Fruit fly (Drosophila melanogaster) whole organism, prepupa: ENCODE results near the gene CG18599.
A peak's percentile ranks its signal among the peaks of the same experiment; 100 is the strongest.

ENCODE experiments used
- Blimp-1 ChIP-seq: fragments of 200-800 bp; sonication (Bioruptor generic); optimal IDR thresholded peaks from 3 replicates; lab custom pipeline; 2017; ENCODE audit warnings: missing biosample characterization, missing genetic modification characterization, mild to moderate bottlenecking, moderate library complexity, missing genetic modification reagents
- CG10631 ChIP-seq: fragments of 200-800 bp; sonication (Bioruptor generic); optimal IDR thresholded peaks from 2 replicates; lab custom pipeline; 2016; ENCODE audit warnings: missing biosample characterization, missing genetic modification characterization
- CG10669 ChIP-seq: fragments of 200-800 bp; sonication (Bioruptor generic); optimal IDR thresholded peaks from 3 replicates; lab custom pipeline; 2018; ENCODE audit warnings: missing biosample characterization, mild to moderate bottlenecking, missing genetic modification characterization, moderate library complexity
- CG11762 ChIP-seq: fragments of 200-800 bp; sonication (Bioruptor generic); optimal IDR thresholded peaks from 3 replicates; lab custom pipeline; 2016; ENCODE audit warnings: missing biosample characterization, missing genetic modification characterization; ENCODE audit not compliant: insufficient read depth
- CG11902 ChIP-seq: fragments of 200-800 bp; sonication (Bioruptor generic); optimal IDR thresholded peaks from 3 replicates; lab custom pipeline; 2016; ENCODE audit warnings: missing biosample characterization, missing genetic modification characterization
- CG31627 ChIP-seq: fragments of 200-800 bp; sonication (Bioruptor generic); optimal IDR thresholded peaks from 3 replicates; lab custom pipeline; 2016; ENCODE audit warnings: missing biosample characterization, missing genetic modification characterization
- CG32006 ChIP-seq: fragments of 200-800 bp; sonication (Bioruptor generic); optimal IDR thresholded peaks from 3 replicates; lab custom pipeline; 2017; ENCODE audit warnings: missing biosample characterization, mild to moderate bottlenecking, missing genetic modification characterization
- CG34406 ChIP-seq: fragments of 200-800 bp; sonication (Bioruptor generic); optimal IDR thresholded peaks from 3 replicates; lab custom pipeline; 2016; ENCODE audit warnings: missing biosample characterization, missing genetic modification characterization
- CG3919 ChIP-seq: fragments of 200-800 bp; sonication (Bioruptor generic); optimal IDR thresholded peaks from 3 replicates; lab custom pipeline; 2016; ENCODE audit warnings: missing biosample characterization, missing genetic modification characterization
- CG6163 ChIP-seq: fragments of 200-800 bp; sonication (Bioruptor generic); IDR thresholded peaks from 3 replicates; pipeline ENCODE4 v1.3.6; 2022; ENCODE audit warnings: missing biosample characterization, missing genetic modification characterization
- CG6792 ChIP-seq: fragments of 200-800 bp; sonication (Bioruptor generic); optimal IDR thresholded peaks from 3 replicates; lab custom pipeline; 2016; ENCODE audit warnings: missing biosample characterization, missing genetic modification characterization
- CG6854 ChIP-seq: fragments of 200-800 bp; sonication (Bioruptor generic); optimal IDR thresholded peaks from 2 replicates; lab custom pipeline; 2017; ENCODE audit warnings: missing biosample characterization, mild to moderate bottlenecking, missing genetic modification characterization
- CG8319 ChIP-seq: fragments of 200-800 bp; sonication (Bioruptor generic); optimal IDR thresholded peaks from 3 replicates; lab custom pipeline; 2016; ENCODE audit warnings: missing biosample characterization, missing genetic modification characterization
- Ets21C ChIP-seq: fragments of 200-800 bp; sonication (Bioruptor generic); optimal IDR thresholded peaks from 3 replicates; lab custom pipeline; 2016; ENCODE audit warnings: missing biosample characterization, missing genetic modification characterization
- Gug ChIP-seq: fragments of 200-800 bp; sonication (Bioruptor generic); IDR thresholded peaks from 2 replicates; pipeline ENCODE4 v1.3.6; 2022; ENCODE audit warnings: missing biosample characterization, missing genetic modification characterization
- Hr38 ChIP-seq: sonication (Bioruptor generic); optimal IDR thresholded peaks from 2 replicates; lab custom pipeline; 2016; ENCODE audit warnings: missing biosample characterization, missing genetic modification characterization
- Hr4 ChIP-seq: fragments of 200-800 bp; sonication (Bioruptor generic); optimal IDR thresholded peaks from 3 replicates; lab custom pipeline; 2016; ENCODE audit warnings: missing biosample characterization, missing genetic modification characterization
- Lpt ChIP-seq: fragments of 200-800 bp; sonication (Bioruptor generic); optimal IDR thresholded peaks from 3 replicates; lab custom pipeline; 2016; ENCODE audit warnings: missing biosample characterization, missing genetic modification characterization
- Smox ChIP-seq: fragments of 200-800 bp; sonication (Bioruptor generic); optimal IDR thresholded peaks from 3 replicates; lab custom pipeline; 2016; ENCODE audit warnings: missing biosample characterization, missing genetic modification characterization
- Sox102F ChIP-seq: fragments of 200-800 bp; sonication (Bioruptor generic); optimal IDR thresholded peaks from 2 replicates; lab custom pipeline; 2016; ENCODE audit warnings: missing biosample characterization, mild to moderate bottlenecking, missing genetic modification characterization
- Sox15 ChIP-seq: fragments of 200-800 bp; sonication (Bioruptor generic); optimal IDR thresholded peaks from 3 replicates; lab custom pipeline; 2016; ENCODE audit warnings: missing biosample characterization, missing genetic modification characterization
- cyc ChIP-seq: fragments of 200-800 bp; sonication (Bioruptor generic); optimal IDR thresholded peaks from 3 replicates; lab custom pipeline; 2016; ENCODE audit warnings: missing biosample characterization, missing genetic modification characterization
- dac ChIP-seq: fragments of 200-800 bp; sonication (Bioruptor generic); optimal IDR thresholded peaks from 2 replicates; lab custom pipeline; 2017; ENCODE audit warnings: missing biosample characterization, mild to moderate bottlenecking, missing genetic modification characterization
- eg ChIP-seq: fragments of 200-800 bp; sonication (Bioruptor generic); IDR thresholded peaks from 3 replicates; pipeline ENCODE4 v1.3.6; 2022; ENCODE audit warnings: missing biosample characterization, missing genetic modification characterization
- fd85E ChIP-seq: fragments of 200-800 bp; sonication (Bioruptor generic); optimal IDR thresholded peaks from 3 replicates; lab custom pipeline; 2016; ENCODE audit warnings: missing biosample characterization, missing genetic modification characterization
- fkh ChIP-seq: fragments of 200-800 bp; sonication (Bioruptor generic); optimal IDR thresholded peaks from 3 replicates; lab custom pipeline; 2017; ENCODE audit warnings: missing biosample characterization, mild to moderate bottlenecking, missing genetic modification characterization, moderate library complexity
- lz ChIP-seq: fragments of 200-800 bp; sonication (Bioruptor generic); optimal IDR thresholded peaks from 3 replicates; lab custom pipeline; 2016; ENCODE audit warnings: missing biosample characterization, missing genetic modification characterization
- net ChIP-seq: fragments of 200-800 bp; sonication (Bioruptor generic); optimal IDR thresholded peaks from 3 replicates; lab custom pipeline; 2016; ENCODE audit warnings: missing biosample characterization, missing genetic modification characterization
- spab ChIP-seq: fragments of 200-800 bp; sonication (Bioruptor generic); optimal IDR thresholded peaks from 2 replicates; lab custom pipeline; 2017; ENCODE audit warnings: missing biosample characterization, mild to moderate bottlenecking, missing genetic modification characterization, missing genetic modification reagents
- ss ChIP-seq, 2 experiments: fragments of 200-800 bp; sonication (Bioruptor generic); optimal IDR thresholded peaks; 2 replicates in 1 of 2; 3 replicates in 1 of 2; lab custom pipeline; 2017 to 2018; ENCODE audit warnings: mild to moderate bottlenecking in 2 of 2, missing biosample characterization in 2 of 2, missing genetic modification characterization in 2 of 2, moderate library complexity in 1 of 2
- svp ChIP-seq: fragments of 200-800 bp; sonication (Bioruptor generic); peaks from one replicate; lab custom pipeline; 2016; ENCODE audit warnings: missing biosample characterization, missing genetic modification characterization

Gene CG18599

dm6 chr3R:18244171-18245043, 23.2 kb upstream of the CG18599 start (continued):
- TF ChIP-seq svp (peak; percentile 100), Hr4 (no peak), fd85E (GFP tag; lab: Kevin White, UChicago) (no peak), CG31627 (GFP tag; lab: Kevin White, UChicago) (no peak), Smox (GFP tag; lab: Kevin White, UChicago) (no peak), CG34406 (GFP tag; lab: Kevin White, UChicago) (no peak), Sox102F (GFP tag; lab: Kevin White, UChicago) (no peak), ss (GFP tag; optimal IDR thresholded peaks at IDR 0.05; lab: Kevin White, UChicago) (no peak), spab (GFP tag; lab: Kevin White, UChicago) (no peak), CG3919 (GFP tag; lab: Kevin White, UChicago) (no peak), CG8319 (GFP tag; lab: Kevin White, UChicago) (no peak), dac (no peak), CG11762 (GFP tag; lab: Kevin White, UChicago) (no peak), lz (GFP tag; lab: Kevin White, UChicago) (no peak), Ets21C (GFP tag; lab: Kevin White, UChicago) (no peak), Sox15 (GFP tag; lab: Kevin White, UChicago) (no peak), CG6854 (GFP tag; lab: Kevin White, UChicago) (no peak), CG11902 (GFP tag; lab: Kevin White, UChicago) (no peak)

dm6 chr3R:18245044-18245596, 22.5 kb upstream of the CG18599 start:
- peak in 1 of 2 experiments; percentile 0 for TF ChIP-seq ss (GFP tag; optimal IDR thresholded peaks at IDR 0.05; lab: Kevin White, UChicago)
- TF ChIP-seq net (GFP tag; lab: Kevin White, UChicago), result no peak

dm6 chr3R:18246041-18246440, 21.5 kb upstream of the CG18599 start:
- TF ChIP-seq CG6792 (GFP tag; lab: Kevin White, UChicago), result no peak
- no peak for TF ChIP-seq eg (GFP tag; lab: Robert Waterston, UW)
- no peak for TF ChIP-seq fkh (GFP tag; lab: Kevin White, UChicago)

dm6 chr3R:18249268-18249667, 18.3 kb upstream of the CG18599 start:
- TF ChIP-seq CG6792 (GFP tag; lab: Kevin White, UChicago), result no peak
- no peak for TF ChIP-seq Ets21C (GFP tag; lab: Kevin White, UChicago)
- no peak for TF ChIP-seq CG32006 (GFP tag; lab: Kevin White, UChicago)
- no peak for TF ChIP-seq CG6163 (GFP tag; lab: Robert Waterston, UW)
- TF ChIP-seq CG10631 (GFP tag; lab: Kevin White, UChicago), result no peak
- no peak for TF ChIP-seq dac
- TF ChIP-seq, all 60 proteins: peak for 0

dm6 chr3R:18250815-18251214, 16.8 kb upstream of the CG18599 start, which contains the start of gene CG18598:
Gene CG18598, plus strand, starts transcription at chr3R:18251115.
- TF ChIP-seq Lpt (GFP tag; lab: Kevin White, UChicago) (no peak), Hr38 (no peak), Blimp-1 (GFP tag; lab: Kevin White, UChicago) (no peak), CG6163 (GFP tag; lab: Robert Waterston, UW) (no peak), cyc (no peak), Gug (GFP tag; lab: Robert Waterston, UW) (no peak), CG31627 (GFP tag; lab: Kevin White, UChicago) (no peak), CG10669 (GFP tag; lab: Kevin White, UChicago) (no peak)
